Fruit fly (Drosophila melanogaster): ENCODE measurements around the gene S.

The S gene

dm6 chr2L:1074180-1074864 lies 3.3 kb downstream of the S start (continued):
- TF ChIP-seq CG17829 (tag; optimal IDR thresholded peaks at IDR 0.05) (peak; percentile 90), CG32767 (GFP tag; IDR thresholded peaks at IDR 0.05) (peak; percentile 71), lov (optimal IDR thresholded peaks at IDR 0.05) (no peak), lov (GFP tag; IDR thresholded peaks at IDR 0.05) (peak; percentile 74; the same call in 1 of the 3 replicates), CG13424 (tag; optimal IDR thresholded peaks at IDR 0.05) (peak; percentile 81), CHES-1-like (GFP tag; optimal IDR thresholded peaks at IDR 0.05) (peak; percentile 58), CG4360 (GFP tag; IDR thresholded peaks at IDR 0.05) (peak; percentile 79), scrt (GFP tag; optimal IDR thresholded peaks at IDR 0.05) (peak; percentile 59), tap (tag; optimal IDR thresholded peaks at IDR 0.05) (peak; percentile 85), lbe (GFP tag; optimal IDR thresholded peaks at IDR 0.05) (no peak), CG9932 (GFP tag; IDR thresholded peaks at IDR 0.05) (peak; percentile 38; the same call in 1 of the 2 replicates), Ada2b (GFP tag; IDR thresholded peaks at IDR 0.05) (peak; percentile 71), Blimp-1 (GFP tag; optimal IDR thresholded peaks at IDR 0.05) (peak; percentile 87), CG2202 (tag; optimal IDR thresholded peaks at IDR 0.05) (peak; percentile 78), mld (GFP tag; IDR thresholded peaks at IDR 0.05; ENCODE audit: partially characterized antibody) (no peak), wek (GFP tag; optimal IDR thresholded peaks at IDR 0.05) (peak; percentile 63), Max (GFP tag; optimal IDR thresholded peaks at IDR 0.05) (peak; percentile 69), br (optimal IDR thresholded peaks at IDR 0.05) (no peak), dm (GFP tag; optimal IDR thresholded peaks at IDR 0.05) (peak; percentile 51), tx (GFP tag; optimal IDR thresholded peaks at IDR 0.05) (peak; percentile 43), Fer2 (tag; optimal IDR thresholded peaks at IDR 0.05) (no peak), luna (GFP tag; optimal IDR thresholded peaks at IDR 0.05) (no peak), CG8290 (GFP tag; optimal IDR thresholded peaks at IDR 0.05) (peak; percentile 53), CG8290 (tag; optimal IDR thresholded peaks at IDR 0.05) (peak in 1 of 2 experiments; percentile 82), CG2129 (GFP tag; IDR thresholded peaks at IDR 0.05; ENCODE audit: partially characterized antibody) (no peak), btn (GFP tag; optimal IDR thresholded peaks at IDR 0.05) (no peak), salm (tag; optimal IDR thresholded peaks at IDR 0.05) (peak; percentile 84), nerfin-1 (tag; optimal IDR thresholded peaks at IDR 0.05) (peak; percentile 78), gt (GFP tag; IDR thresholded peaks at IDR 0.05) (0 out of 2 replicates have a peak, but pooled peaks have one; percentile 9), CG15601 (tag; optimal IDR thresholded peaks at IDR 0.05) (peak; percentile 88), CG17359 (tag; optimal IDR thresholded peaks at IDR 0.05) (peak; percentile 86), wdn (GFP tag; IDR thresholded peaks at IDR 0.05) (0 out of 2 replicates have a peak, but pooled peaks have one; percentile 26), ttk (GFP tag; IDR thresholded peaks at IDR 0.05) (peak; percentile 66), Lpt (GFP tag; optimal IDR thresholded peaks at IDR 0.05) (no peak), gro (GFP tag; optimal IDR thresholded peaks at IDR 0.05) (no peak), CG14050 (GFP tag; IDR thresholded peaks at IDR 0.05) (peak; percentile 61), CG31388 (GFP tag; optimal IDR thresholded peaks at IDR 0.05) (no peak), MTF-1 (GFP tag; optimal IDR thresholded peaks at IDR 0.05; ENCODE audit: borderline replicate concordance) (peak; percentile 57), slp2 (GFP tag; optimal IDR thresholded peaks at IDR 0.05) (peak; percentile 76), CG3838 (GFP tag; optimal IDR thresholded peaks at IDR 0.05) (peak; percentile 27), eyg (GFP tag; optimal IDR thresholded peaks at IDR 0.05) (peak; percentile 4), CG3407 (GFP tag; optimal IDR thresholded peaks at IDR 0.05) (peak; percentile 83), kay (GFP tag; optimal IDR thresholded peaks at IDR 0.05) (peak; percentile 61), ase (GFP tag; IDR thresholded peaks at IDR 0.05) (0 out of 3 replicates have a peak, but pooled peaks have one; percentile 42), sd (tag; optimal IDR thresholded peaks at IDR 0.05) (peak; percentile 71), gcm2 (GFP tag; optimal IDR thresholded peaks at IDR 0.05) (peak; percentile 57), CG1024 (GFP tag; IDR thresholded peaks at IDR 0.05) (peak; percentile 40; the same call in 1 of the 2 replicates), CG11560 (tag; IDR thresholded peaks at IDR 0.05) (no peak), E2f2 (GFP tag; IDR thresholded peaks at IDR 0.05) (peak; percentile 50; the same call in 1 of the 2 replicates), CG11696 (GFP tag; IDR thresholded peaks at IDR 0.05) (peak; percentile 95), row (GFP tag; IDR thresholded peaks at IDR 0.05) (peak; percentile 79)
